Worm (Caenorhabditis elegans) whole organism, L4 larva: ENCODE measurements around the gene morc-1.
A peak's percentile ranks its signal among the peaks of the same experiment; 100 is the strongest.

ENCODE experiments used
- F10B5.3 ChIP-seq: sonication (generic microtip); optimal IDR thresholded peaks from 2 replicates; lab custom pipeline; 2016; ENCODE audit warnings: mild to moderate bottlenecking, missing genetic modification characterization, missing compliant biosample characterization
- F44E2.7 ChIP-seq: fragments of 200-800 bp; sonication (Bioruptor generic); IDR thresholded peaks from 2 replicates; pipeline ENCODE4 v2.1.2; 2022; ENCODE audit warnings: missing genetic modification characterization, missing compliant biosample characterization
- R02D3.7 ChIP-seq: fragments of 150-350 bp; sonication (generic microtip); optimal IDR thresholded peaks from 3 replicates; lab custom pipeline; 2014; ENCODE audit warnings: missing biosample characterization, missing genetic modification characterization
- Y105C5A.15 ChIP-seq: fragments of 200-800 bp; sonication (Bioruptor generic); IDR thresholded peaks from 2 replicates; pipeline ENCODE4 v1.3.6; 2022; ENCODE audit warnings: missing genetic modification characterization, missing compliant biosample characterization
- Y48G9A.11 ChIP-seq: fragments of 200-800 bp; sonication (Bioruptor generic); IDR thresholded peaks from 2 replicates; pipeline ENCODE4 v1.3.6; 2022; ENCODE audit warnings: missing genetic modification reagents, missing genetic modification characterization, missing compliant biosample characterization
- Y5F2A.4 ChIP-seq: fragments of 200-800 bp; sonication (Bioruptor generic); optimal IDR thresholded peaks from 2 replicates; lab custom pipeline; 2018; ENCODE audit warnings: mild to moderate bottlenecking, missing genetic modification characterization, missing compliant biosample characterization
- arid-1 ChIP-seq: fragments of 200-800 bp; sonication (Bioruptor generic); conservative IDR thresholded peaks from 2 replicates; pipeline ENCODE4 v1.3.6; 2022; ENCODE audit warnings: missing genetic modification reagents, missing genetic modification characterization, missing compliant biosample characterization
- ceh-20 ChIP-seq: fragments of 200-800 bp; sonication (Bioruptor generic); IDR thresholded peaks from 2 replicates; pipeline ENCODE4 v1.3.6; 2022; ENCODE audit warnings: missing genetic modification reagents, missing genetic modification characterization, missing compliant biosample characterization
- ceh-28 ChIP-seq: fragments of 150-350 bp; optimal IDR thresholded peaks from 2 replicates; lab custom pipeline; 2014; ENCODE audit warnings: missing biosample characterization, missing genetic modification reagents, missing genetic modification characterization
- ceh-44 ChIP-seq: fragments of 200-800 bp; sonication (Bioruptor generic); IDR thresholded peaks from 2 replicates; pipeline ENCODE4 v1.3.6; 2022; ENCODE audit warnings: missing genetic modification reagents, missing genetic modification characterization, missing compliant biosample characterization
- cey-2 ChIP-seq: sonication (generic microtip); optimal IDR thresholded peaks from 3 replicates; lab custom pipeline; 2017; ENCODE audit warnings: missing genetic modification characterization, mild to moderate bottlenecking, missing compliant biosample characterization, antibody characterized with exemption, borderline replicate concordance; ENCODE audit not compliant: insufficient read depth
- daf-12 ChIP-seq: fragments of 150-350 bp; optimal IDR thresholded peaks from 2 replicates; lab custom pipeline; 2014; ENCODE audit warnings: missing biosample characterization, missing genetic modification reagents, missing genetic modification characterization
- daf-16 ChIP-seq, 3 experiments: sonication (generic microtip); optimal IDR thresholded peaks; 2 replicates each; lab custom pipeline; 2016 to 2017; ENCODE audit warnings: missing genetic modification characterization in 3 of 3, missing genetic modification reagents in 3 of 3, mild to moderate bottlenecking in 2 of 3, missing compliant biosample characterization in 2 of 3, missing biosample characterization in 1 of 3, moderate library complexity in 1 of 3
- daf-19 ChIP-seq: fragments of 200-800 bp; sonication (Bioruptor generic); conservative IDR thresholded peaks from 2 replicates; pipeline ENCODE4 v1.3.6; 2022; ENCODE audit warnings: missing genetic modification characterization, missing compliant biosample characterization
- dmd-6 ChIP-seq: fragments of 200-800 bp; sonication (Bioruptor generic); IDR thresholded peaks from 2 replicates; pipeline ENCODE4 v1.3.6; 2022; ENCODE audit warnings: missing genetic modification reagents, missing genetic modification characterization, missing compliant biosample characterization
- dve-1 ChIP-seq: sonication (generic microtip); optimal IDR thresholded peaks from 2 replicates; lab custom pipeline; 2017; ENCODE audit warnings: antibody characterized with exemption, mild to moderate bottlenecking, missing genetic modification characterization, missing compliant biosample characterization; ENCODE audit not compliant: insufficient read depth
- fkh-10 ChIP-seq: fragments of 150-350 bp; optimal IDR thresholded peaks from 2 replicates; lab custom pipeline; 2014; ENCODE audit warnings: missing biosample characterization, missing genetic modification reagents, missing genetic modification characterization
- lin-38 ChIP-seq: fragments of 200-800 bp; sonication (Bioruptor generic); IDR thresholded peaks from 2 replicates; pipeline ENCODE4 v1.3.6; 2022; ENCODE audit warnings: missing genetic modification reagents, missing genetic modification characterization, missing compliant biosample characterization
- madf-9 ChIP-seq: fragments of 200-800 bp; sonication (Bioruptor generic); conservative IDR thresholded peaks from 2 replicates; pipeline ENCODE4 v1.3.6; 2022; ENCODE audit warnings: missing genetic modification reagents, missing genetic modification characterization, missing compliant biosample characterization
- mdt-29 ChIP-seq: fragments of 200-800 bp; sonication (Bioruptor generic); IDR thresholded peaks from 2 replicates; pipeline ENCODE4 v1.3.6; 2022; ENCODE audit warnings: missing genetic modification reagents, missing genetic modification characterization, missing compliant biosample characterization
- mep-1 ChIP-seq: fragments of 150-350 bp; sonication (generic microtip); optimal IDR thresholded peaks from 3 replicates; lab custom pipeline; 2014; ENCODE audit warnings: missing biosample characterization, missing genetic modification characterization
- mes-2 ChIP-seq: sonication (generic microtip); optimal IDR thresholded peaks from 2 replicates; lab custom pipeline; 2016; ENCODE audit warnings: missing genotype, mild to moderate bottlenecking, missing genetic modification characterization, missing compliant biosample characterization; ENCODE audit not compliant: poor library complexity, severe bottlenecking
- nhr-111 ChIP-seq: fragments of 200-800 bp; sonication (Bioruptor generic); optimal IDR thresholded peaks from 2 replicates; lab custom pipeline; 2018; ENCODE audit warnings: mild to moderate bottlenecking, missing genetic modification characterization, missing compliant biosample characterization
- nhr-237 ChIP-seq: sonication (generic microtip); optimal IDR thresholded peaks from 2 replicates; lab custom pipeline; 2017; ENCODE audit warnings: missing biosample characterization, missing genetic modification characterization
- nhr-41 ChIP-seq: fragments of 200-800 bp; sonication (Bioruptor generic); IDR thresholded peaks from 2 replicates; pipeline ENCODE4 v1.3.6; 2022; ENCODE audit warnings: missing genetic modification reagents, missing genetic modification characterization, missing compliant biosample characterization
- nhr-42 ChIP-seq: fragments of 200-800 bp; sonication (Bioruptor generic); IDR thresholded peaks from 2 replicates; pipeline ENCODE4 v1.3.6; 2022; ENCODE audit warnings: missing genetic modification characterization, missing compliant biosample characterization
- php-3 ChIP-seq: fragments of 200-800 bp; sonication (Bioruptor generic); IDR thresholded peaks from 2 replicates; pipeline ENCODE4 v1.3.6; 2022; ENCODE audit warnings: missing genetic modification reagents, missing genetic modification characterization, missing compliant biosample characterization
- rbr-2 ChIP-seq: sonication (generic microtip); optimal IDR thresholded peaks from 2 replicates; lab custom pipeline; 2016; ENCODE audit warnings: missing genotype, missing genetic modification characterization, missing compliant biosample characterization
- saeg-2 ChIP-seq: fragments of 200-800 bp; sonication (Bioruptor generic); IDR thresholded peaks from 2 replicates; pipeline ENCODE4 v1.3.6; 2022; ENCODE audit warnings: missing genetic modification reagents, missing genetic modification characterization, missing compliant biosample characterization
- set-16 ChIP-seq: fragments of 200-800 bp; sonication (Bioruptor generic); IDR thresholded peaks from 2 replicates; pipeline ENCODE4 v1.3.6; 2022; ENCODE audit warnings: missing genetic modification reagents, missing genetic modification characterization, missing compliant biosample characterization
- skn-1 ChIP-seq: fragments of 150-350 bp; optimal IDR thresholded peaks from 2 replicates; lab custom pipeline; 2014; ENCODE audit warnings: missing biosample characterization, missing genetic modification characterization
- snpc-1.2 ChIP-seq: fragments of 200-800 bp; sonication (Bioruptor generic); IDR thresholded peaks from 2 replicates; pipeline ENCODE4 v1.3.6; 2022; ENCODE audit warnings: missing genetic modification reagents, missing genetic modification characterization, missing compliant biosample characterization
- spr-3 ChIP-seq: fragments of 200-800 bp; sonication (Bioruptor generic); optimal IDR thresholded peaks from 2 replicates; lab custom pipeline; 2018; ENCODE audit warnings: mild to moderate bottlenecking, missing genetic modification characterization, missing compliant biosample characterization
- unc-62 ChIP-seq, 3 experiments: fragments of 150-350 bp in 1 of 3; sonication (generic microtip); optimal IDR thresholded peaks in 2 of 3; peaks in 1 of 3; 1 replicate in 1 of 3; 2 replicates in 2 of 3; lab custom pipeline; 2014 to 2017; ENCODE audit warnings: missing biosample characterization in 3 of 3, missing genetic modification characterization in 3 of 3, missing genetic modification reagents in 3 of 3, missing genotype in 1 of 3
- zfp-2 ChIP-seq: sonication (generic microtip); optimal IDR thresholded peaks from 2 replicates; lab custom pipeline; 2016; ENCODE audit warnings: mild to moderate bottlenecking, missing genetic modification characterization, missing compliant biosample characterization
- zfp-3 ChIP-seq: fragments of 200-800 bp; sonication (Bioruptor generic); conservative IDR thresholded peaks from 2 replicates; pipeline ENCODE4 v1.3.6; 2022; ENCODE audit warnings: missing genetic modification reagents, missing genetic modification characterization, missing compliant biosample characterization

The morc-1 gene

ce11 chrIII:5196298-5197045, 10.2 kb downstream of the morc-1 start (continued):
- no peak for TF ChIP-seq daf-16 (GFP tag; optimal IDR thresholded peaks at IDR 0.05; lab: Kevin White, UChicago)
- TF ChIP-seq daf-16 (tag; optimal IDR thresholded peaks at IDR 0.05; lab: Kevin White, UChicago) = peak; percentile 54
- TF ChIP-seq rbr-2 (tag; lab: Kevin White, UChicago) = peak; percentile 14
- no peak for TF ChIP-seq nhr-41 (GFP tag; lab: Robert Waterston, UW)
- TF ChIP-seq R02D3.7 = no peak
- no peak for TF ChIP-seq ceh-28
- no peak for TF ChIP-seq skn-1 (tag; lab: Kevin White, UChicago)
- TF ChIP-seq unc-62 (GFP tag; optimal IDR thresholded peaks at IDR 0.05 in 1 of 2; lab: Kevin White, UChicago) = peak in 1 of 2 experiments; percentile 60
- TF ChIP-seq unc-62 (tag; optimal IDR thresholded peaks at IDR 0.05; lab: Kevin White, UChicago) = no peak
- TF ChIP-seq F44E2.7 (GFP tag; lab: Robert Waterston, UW) = no peak
- TF ChIP-seq dve-1 = peak; percentile 61
- TF ChIP-seq ceh-20 (GFP tag; lab: Robert Waterston, UW) = no peak; the same call in 1 of the 2 replicates
- TF ChIP-seq madf-9 (GFP tag; lab: Robert Waterston, UW) = peak; percentile 61
- TF ChIP-seq fkh-10 (GFP tag; lab: Kevin White, UChicago) = no peak
- no peak for TF ChIP-seq Y105C5A.15
- TF ChIP-seq mdt-29 (GFP tag; lab: Robert Waterston, UW) = no peak; the same call in 1 of the 2 replicates
- TF ChIP-seq dmd-6 = peak; percentile 57
- TF ChIP-seq nhr-42 (GFP tag; lab: Robert Waterston, UW) = 0 out of 2 replicates have a peak, but pooled peaks have one; percentile 4
- peak; percentile 90 for TF ChIP-seq zfp-3 (GFP tag; lab: Robert Waterston, UW)
- TF ChIP-seq arid-1 (GFP tag; lab: Robert Waterston, UW) = no peak
- TF ChIP-seq Y5F2A.4 (GFP tag; lab: Kevin White, UChicago) = no peak
- TF ChIP-seq mep-1 (tag; lab: Kevin White, UChicago) = peak; percentile 35
- no peak for TF ChIP-seq nhr-237 (tag; lab: Kevin White, UChicago)
- no peak for TF ChIP-seq nhr-111 (GFP tag; lab: Kevin White, UChicago)
- TF ChIP-seq snpc-1.2 (GFP tag; lab: Robert Waterston, UW) = no peak
- TF ChIP-seq Y48G9A.11 (GFP tag; lab: Robert Waterston, UW) = 0 out of 2 replicates have a peak, but pooled peaks have one; percentile 30
- no peak for TF ChIP-seq set-16 (GFP tag; lab: Robert Waterston, UW)
- no peak for TF ChIP-seq ceh-44 (GFP tag; lab: Robert Waterston, UW)
- TF ChIP-seq php-3 (GFP tag; lab: Robert Waterston, UW) = no peak
- no peak for TF ChIP-seq daf-12 (tag; lab: Kevin White, UChicago)
- no peak for TF ChIP-seq zfp-2 (tag; lab: Kevin White, UChicago)
- 0 out of 2 replicates have a peak, but pooled peaks have one; percentile 25 for TF ChIP-seq daf-19 (GFP tag; lab: Robert Waterston, UW)
- TF ChIP-seq lin-38 (GFP tag; lab: Robert Waterston, UW) = peak; percentile 80

ce11 chrIII:5195690-5196089, 11.0 kb downstream of the morc-1 start, which contains the start of gene moc-6:
Gene moc-6, plus strand, starts transcription at chrIII:5195990.
- no peak for TF ChIP-seq php-3 (GFP tag; lab: Robert Waterston, UW)
- TF ChIP-seq F10B5.3 (tag; lab: Kevin White, UChicago) = no peak
- TF ChIP-seq saeg-2 (GFP tag; lab: Robert Waterston, UW) = no peak
- TF ChIP-seq Y48G9A.11 (GFP tag; lab: Robert Waterston, UW) = no peak
- no peak for TF ChIP-seq snpc-1.2 (GFP tag; lab: Robert Waterston, UW)
- no peak for TF ChIP-seq spr-3 (GFP tag; lab: Kevin White, UChicago)
- no peak for TF ChIP-seq mes-2 (tag; lab: Kevin White, UChicago)
- no peak for TF ChIP-seq cey-2 (tag; lab: Kevin White, UChicago)
